Fruit fly (Drosophila melanogaster) whole organism, embryonic: ENCODE data around the gene CG6912.

Experiments
- Abd-B ChIP-seq: fragments of 200-800 bp; sonication (Bioruptor generic); optimal IDR thresholded peaks from 2 replicates; lab custom pipeline; 2018; ENCODE audit warnings: missing biosample characterization, mild to moderate bottlenecking, missing genetic modification characterization, moderate library complexity
- BtbVII ChIP-seq: fragments of 200-800 bp; sonication (Bioruptor generic); optimal IDR thresholded peaks from 3 replicates; lab custom pipeline; 2017; ENCODE audit warnings: missing biosample characterization, mild to moderate bottlenecking, missing genetic modification characterization
- C15 ChIP-seq: fragments of 200-800 bp; sonication (Bioruptor generic); IDR thresholded peaks from 3 replicates; pipeline ENCODE4 v1.3.6; 2022; ENCODE audit warnings: missing biosample characterization, missing genetic modification characterization
- CG10654 ChIP-seq: fragments of 200-800 bp; sonication (Bioruptor generic); optimal IDR thresholded peaks from 2 replicates; lab custom pipeline; 2016; ENCODE audit warnings: missing biosample characterization, missing genetic modification characterization
- CG12071 ChIP-seq: fragments of 200-800 bp; sonication (Bioruptor generic); optimal IDR thresholded peaks from 3 replicates; lab custom pipeline; 2018; ENCODE audit warnings: missing biosample characterization, mild to moderate bottlenecking, missing genetic modification characterization
- CG12236 ChIP-seq: fragments of 200-800 bp; sonication (Bioruptor generic); optimal IDR thresholded peaks from 2 replicates; lab custom pipeline; 2016; ENCODE audit warnings: missing biosample characterization, missing genetic modification characterization
- CG12744 ChIP-seq: fragments of 200-800 bp; sonication (Bioruptor generic); optimal IDR thresholded peaks from 2 replicates; lab custom pipeline; 2016; ENCODE audit warnings: missing biosample characterization, missing genetic modification characterization
- CG13296 ChIP-seq: fragments of 200-800 bp; sonication (Bioruptor generic); optimal IDR thresholded peaks from 3 replicates; lab custom pipeline; 2018; ENCODE audit warnings: missing biosample characterization, mild to moderate bottlenecking, missing genetic modification characterization
- CG13894 ChIP-seq: fragments of 200-800 bp; sonication (Bioruptor generic); optimal IDR thresholded peaks from 3 replicates; lab custom pipeline; 2018; ENCODE audit warnings: missing biosample characterization, mild to moderate bottlenecking, missing genetic modification characterization, moderate library complexity
- CG14050 ChIP-seq: fragments of 200-800 bp; sonication (Bioruptor generic); IDR thresholded peaks from 3 replicates; pipeline ENCODE4 v1.3.6; 2022; ENCODE audit warnings: missing biosample characterization, missing genetic modification characterization
- CG1603 ChIP-seq: fragments of 200-800 bp; sonication (Bioruptor generic); optimal IDR thresholded peaks from 2 replicates; lab custom pipeline; 2019; ENCODE audit warnings: missing biosample characterization, mild to moderate bottlenecking, missing genetic modification characterization, moderate library complexity
- CG17186 ChIP-seq: fragments of 200-800 bp; sonication (Bioruptor generic); optimal IDR thresholded peaks from 3 replicates; lab custom pipeline; 2017; ENCODE audit warnings: missing biosample characterization, missing genetic modification reagents, missing genetic modification characterization
- CG17612 ChIP-seq: fragments of 200-800 bp; sonication (Bioruptor generic); IDR thresholded peaks from 2 replicates; pipeline ENCODE4 v1.3.6; 2022; ENCODE audit warnings: missing biosample characterization, missing genetic modification characterization
- CG17802 ChIP-seq: fragments of 200-800 bp; sonication (Bioruptor generic); optimal IDR thresholded peaks from 2 replicates; lab custom pipeline; 2018; ENCODE audit warnings: missing biosample characterization, mild to moderate bottlenecking, missing genetic modification characterization, moderate library complexity
- CG17829 ChIP-seq: fragments of 200-800 bp; optimal IDR thresholded peaks from 2 replicates; lab custom pipeline; 2019; ENCODE audit warnings: missing biosample characterization, mild to moderate bottlenecking, missing genetic modification characterization, moderate library complexity
- CG18599 ChIP-seq: fragments of 200-800 bp; sonication (Bioruptor generic); optimal IDR thresholded peaks from 3 replicates; lab custom pipeline; 2017; ENCODE audit warnings: missing biosample characterization, missing genetic modification characterization, mild to moderate bottlenecking, moderate library complexity, missing genetic modification reagents
- CG30431 ChIP-seq: fragments of 200-800 bp; sonication (Bioruptor generic); optimal IDR thresholded peaks from 2 replicates; lab custom pipeline; 2017; ENCODE audit warnings: missing biosample characterization, missing genetic modification characterization
- CG32532 ChIP-seq: fragments of 200-800 bp; sonication (Bioruptor generic); IDR thresholded peaks from 2 replicates; pipeline ENCODE4 v1.3.6; 2022; ENCODE audit warnings: missing biosample characterization, missing genetic modification characterization
- CG4328 ChIP-seq: fragments of 200-800 bp; sonication (Bioruptor generic); optimal IDR thresholded peaks from 3 replicates; lab custom pipeline; 2017; ENCODE audit warnings: missing biosample characterization, missing genetic modification reagents, missing genetic modification characterization
- CG4404 ChIP-seq: fragments of 200-800 bp; sonication (Bioruptor generic); IDR thresholded peaks from 2 replicates; pipeline ENCODE4 v1.3.6; 2022; ENCODE audit warnings: missing biosample characterization, missing genetic modification characterization
- CG4424 ChIP-seq: fragments of 200-800 bp; sonication (Bioruptor generic); optimal IDR thresholded peaks from 3 replicates; lab custom pipeline; 2016; ENCODE audit warnings: missing biosample characterization, missing genetic modification characterization
- CG6254 ChIP-seq: fragments of 200-800 bp; sonication (Bioruptor generic); optimal IDR thresholded peaks from 3 replicates; lab custom pipeline; 2017; ENCODE audit warnings: mild to moderate bottlenecking, missing biosample characterization, missing genetic modification reagents, missing genetic modification characterization
- CG6765 ChIP-seq: fragments of 200-800 bp; sonication (Bioruptor generic); optimal IDR thresholded peaks from 3 replicates; lab custom pipeline; 2017; ENCODE audit warnings: missing biosample characterization, mild to moderate bottlenecking, missing genetic modification characterization
- CG7556 ChIP-seq: fragments of 200-800 bp; sonication (Bioruptor generic); optimal IDR thresholded peaks from 2 replicates; lab custom pipeline; 2017; ENCODE audit warnings: missing biosample characterization, mild to moderate bottlenecking, missing genetic modification characterization
- CG8281 ChIP-seq: fragments of 200-800 bp; sonication (Bioruptor generic); optimal IDR thresholded peaks from 2 replicates; lab custom pipeline; 2018; ENCODE audit warnings: missing biosample characterization, mild to moderate bottlenecking, missing genetic modification characterization, moderate library complexity
- CG8290 ChIP-seq, 3 experiments: fragments of 200-800 bp; sonication (Bioruptor generic); optimal IDR thresholded peaks; 2 replicates each; lab custom pipeline; 2016 to 2019; ENCODE audit warnings: missing biosample characterization in 3 of 3, missing genetic modification characterization in 3 of 3, mild to moderate bottlenecking in 2 of 3, moderate library complexity in 1 of 3
- CG9817 ChIP-seq: fragments of 200-800 bp; sonication (Bioruptor generic); optimal IDR thresholded peaks from 2 replicates; lab custom pipeline; 2018; ENCODE audit warnings: missing biosample characterization, mild to moderate bottlenecking, missing genetic modification characterization, moderate library complexity
- Camta ChIP-seq: fragments of 200-800 bp; sonication (Bioruptor generic); optimal IDR thresholded peaks from 2 replicates; lab custom pipeline; 2016; ENCODE audit warnings: missing biosample characterization, missing genetic modification characterization
- CoRest ChIP-seq: fragments of 200-800 bp; sonication (Bioruptor generic); optimal IDR thresholded peaks from 3 replicates; lab custom pipeline; 2018; ENCODE audit warnings: missing biosample characterization, mild to moderate bottlenecking, missing genetic modification characterization, moderate library complexity
- Fer1 ChIP-seq: fragments of 200-800 bp; sonication (Bioruptor generic); optimal IDR thresholded peaks from 2 replicates; lab custom pipeline; 2017; ENCODE audit warnings: missing biosample characterization, mild to moderate bottlenecking, missing genetic modification characterization
- Hr51 ChIP-seq, 2 experiments: fragments of 200-800 bp; sonication (Bioruptor generic); optimal IDR thresholded peaks; 2 replicates in 1 of 2; 3 replicates in 1 of 2; lab custom pipeline; 2016 to 2018; ENCODE audit warnings: missing biosample characterization in 2 of 2, missing genetic modification characterization in 2 of 2, mild to moderate bottlenecking in 1 of 2, moderate library complexity in 1 of 2
- Hr78 ChIP-seq, 2 experiments: fragments of 200-800 bp in 1 of 2; fragments of >200 bp in 1 of 2; sonication (Bioruptor generic) in 1 of 2; optimal IDR thresholded peaks; 2 replicates each; lab custom pipeline; 2017 to 2019; ENCODE audit warnings: missing biosample characterization in 2 of 2, missing genetic modification characterization in 2 of 2, mild to moderate bottlenecking in 1 of 2, moderate library complexity in 1 of 2
- Meics ChIP-seq: fragments of 200-800 bp; sonication (Bioruptor generic); optimal IDR thresholded peaks from 2 replicates; lab custom pipeline; 2017; ENCODE audit warnings: missing biosample characterization, mild to moderate bottlenecking, missing genetic modification characterization
- Oli ChIP-seq: fragments of 200-800 bp; sonication (Bioruptor generic); optimal IDR thresholded peaks from 2 replicates; lab custom pipeline; 2018; ENCODE audit warnings: missing biosample characterization, mild to moderate bottlenecking, missing genetic modification characterization, moderate library complexity
- Ptx1 ChIP-seq: fragments of 200-800 bp; sonication (Bioruptor generic); IDR thresholded peaks from 2 replicates; pipeline ENCODE4 v1.3.6; 2022; ENCODE audit warnings: missing biosample characterization, missing genetic modification characterization
- Rfx ChIP-seq: fragments of 200-800 bp; sonication (Bioruptor generic); IDR thresholded peaks from 2 replicates; pipeline ENCODE4 v1.3.6; 2022; ENCODE audit warnings: missing biosample characterization, missing genetic modification characterization
- Xbp1 ChIP-seq: fragments of 200-800 bp; sonication (Bioruptor generic); optimal IDR thresholded peaks from 3 replicates; lab custom pipeline; 2016; ENCODE audit warnings: missing biosample characterization, mild to moderate bottlenecking, missing genetic modification characterization
- bcd ChIP-seq: fragments of 200-800 bp; sonication (Bioruptor generic); optimal IDR thresholded peaks from 2 replicates; lab custom pipeline; 2017; ENCODE audit warnings: missing biosample characterization, mild to moderate bottlenecking, missing genetic modification characterization
- bigmax ChIP-seq: fragments of 200-800 bp; sonication (Bioruptor generic); optimal IDR thresholded peaks from 2 replicates; lab custom pipeline; 2018; ENCODE audit warnings: missing biosample characterization, mild to moderate bottlenecking, missing genetic modification characterization
- bsh ChIP-seq, 2 experiments: fragments of 200-800 bp; sonication (Bioruptor generic); optimal IDR thresholded peaks; 2 replicates each; lab custom pipeline; 2017 to 2018; ENCODE audit warnings: mild to moderate bottlenecking in 2 of 2, missing biosample characterization in 2 of 2, missing genetic modification characterization in 2 of 2, moderate library complexity in 1 of 2
- fd96Cb ChIP-seq: fragments of 200-800 bp; sonication (Bioruptor generic); optimal IDR thresholded peaks from 2 replicates; lab custom pipeline; 2018; ENCODE audit warnings: missing biosample characterization, mild to moderate bottlenecking, missing genetic modification characterization, moderate library complexity
- gem ChIP-seq: fragments of 200-800 bp; sonication (Bioruptor generic); optimal IDR thresholded peaks from 2 replicates; lab custom pipeline; 2019; ENCODE audit warnings: missing biosample characterization, mild to moderate bottlenecking, missing genetic modification characterization, moderate library complexity
- mld ChIP-seq: fragments of 200-800 bp; sonication (Bioruptor generic); IDR thresholded peaks from 3 replicates; pipeline ENCODE4 v1.3.6; 2022; ENCODE audit warnings: missing biosample characterization, missing genetic modification characterization; ENCODE audit not compliant: partially characterized antibody
- nerfin-2 ChIP-seq: fragments of 200-800 bp; sonication (Bioruptor generic); IDR thresholded peaks from 2 replicates; pipeline ENCODE4 v1.3.6; 2022; ENCODE audit warnings: missing biosample characterization, missing genetic modification characterization; ENCODE audit not compliant: partially characterized antibody
- nmo ChIP-seq: fragments of 200-800 bp; sonication (Bioruptor generic); optimal IDR thresholded peaks from 2 replicates; lab custom pipeline; 2018; ENCODE audit warnings: missing biosample characterization, mild to moderate bottlenecking, missing genetic modification characterization, moderate library complexity
- pho ChIP-seq: fragments of 200-800 bp; sonication (Bioruptor generic); optimal IDR thresholded peaks from 2 replicates; lab custom pipeline; 2016; ENCODE audit warnings: missing biosample characterization, missing genetic modification characterization
- slp2 ChIP-seq: fragments of 200-800 bp; sonication (Bioruptor generic); optimal IDR thresholded peaks from 2 replicates; lab custom pipeline; 2016; ENCODE audit warnings: missing biosample characterization, missing genetic modification characterization

The CG6912 gene

dm6 chr3R:15128646-15129429 lies 8.0 kb downstream of the CG6912 start (continued):
- TF ChIP-seq CoRest (tag; lab: Kevin White, UChicago): peak; percentile 67
- peak; percentile 18 for TF ChIP-seq CG1603 (tag; lab: Kevin White, UChicago)
- TF ChIP-seq CG12071 (GFP tag; lab: Kevin White, UChicago): no peak
- peak; percentile 40 for TF ChIP-seq Abd-B
- TF ChIP-seq Camta (GFP tag; lab: Kevin White, UChicago): no peak
- TF ChIP-seq bsh (GFP tag; optimal IDR thresholded peaks at IDR 0.05; lab: Kevin White, UChicago): peak in 1 of 2 experiments; percentile 7
- peak; percentile 34 for TF ChIP-seq CG18599 (GFP tag; lab: Kevin White, UChicago)
- TF ChIP-seq CG13894 (tag; lab: Kevin White, UChicago): peak; percentile 14
- TF ChIP-seq pho (GFP tag; lab: Kevin White, UChicago): no peak
- TF ChIP-seq CG17829 (tag; lab: Kevin White, UChicago): peak; percentile 16
- TF ChIP-seq fd96Cb (tag; lab: Kevin White, UChicago): peak; percentile 32
- TF ChIP-seq CG6765 (GFP tag; lab: Kevin White, UChicago): peak; percentile 46
- peak; percentile 69 for TF ChIP-seq Meics (GFP tag; lab: Kevin White, UChicago)
- no peak for TF ChIP-seq CG17612
- TF ChIP-seq nerfin-2 (GFP tag; lab: Robert Waterston, UW): no peak
- no peak for TF ChIP-seq slp2 (GFP tag; lab: Kevin White, UChicago)
- TF ChIP-seq C15 (GFP tag; lab: Robert Waterston, UW): no peak
- no peak for TF ChIP-seq CG17186
- TF ChIP-seq CG17802: no peak
- TF ChIP-seq CG4424 (GFP tag; lab: Kevin White, UChicago): peak; percentile 46
- TF ChIP-seq CG14050: no peak
- TF ChIP-seq CG12236 (GFP tag; lab: Kevin White, UChicago): no peak
- peak; percentile 35 for TF ChIP-seq Xbp1 (GFP tag; lab: Kevin White, UChicago)
- no peak for TF ChIP-seq CG12744 (GFP tag; lab: Kevin White, UChicago)
- no peak for TF ChIP-seq mld (GFP tag; lab: Robert Waterston, UW)
- TF ChIP-seq CG8290 (GFP tag; optimal IDR thresholded peaks at IDR 0.05; lab: Kevin White, UChicago): no peak
- TF ChIP-seq CG8290 (tag; optimal IDR thresholded peaks at IDR 0.05; lab: Kevin White, UChicago): peak in 1 of 2 experiments; percentile 10
- TF ChIP-seq CG6254 (GFP tag; lab: Kevin White, UChicago): no peak
- no peak for TF ChIP-seq CG4404 (GFP tag; lab: Robert Waterston, UW)
- peak in 1 of 2 experiments; percentile 69 for TF ChIP-seq Hr51 (GFP tag; optimal IDR thresholded peaks at IDR 0.05; lab: Kevin White, UChicago)
- no peak for TF ChIP-seq CG4328 (GFP tag; lab: Kevin White, UChicago)
- peak; percentile 10 for TF ChIP-seq CG10654 (GFP tag; lab: Kevin White, UChicago)
- TF ChIP-seq BtbVII (GFP tag; lab: Kevin White, UChicago): peak; percentile 68
- peak; percentile 51 for TF ChIP-seq Ptx1 (GFP tag; lab: Robert Waterston, UW)
- TF ChIP-seq Rfx (GFP tag; lab: Robert Waterston, UW): peak; percentile 21; the same call in 1 of the 2 replicates
- TF ChIP-seq CG9817 (tag; lab: Kevin White, UChicago): peak; percentile 18
- TF ChIP-seq Fer1 (GFP tag; lab: Kevin White, UChicago): peak; percentile 32
- peak; percentile 29; the same call in 1 of the 2 replicates for TF ChIP-seq CG32532 (GFP tag; lab: Robert Waterston, UW)
- peak; percentile 52 for TF ChIP-seq nmo
- peak; percentile 65 for TF ChIP-seq Oli (tag; lab: Kevin White, UChicago)
- peak; percentile 72 for TF ChIP-seq gem
- TF ChIP-seq CG30431: peak; percentile 4
- peak; percentile 70 for TF ChIP-seq CG7556
- peak; percentile 26 for TF ChIP-seq CG13296 (GFP tag; lab: Kevin White, UChicago)
- TF ChIP-seq CG8281: peak; percentile 8
- TF ChIP-seq Hr78 (GFP tag; optimal IDR thresholded peaks at IDR 0.05; lab: Kevin White, UChicago): no peak
- no peak for TF ChIP-seq bigmax
- peak; percentile 47 for TF ChIP-seq bcd
